Worm (Caenorhabditis elegans): ENCODE results near the gene C03G6.17.

C03G6.17 gene

ce11 chrV:7361673-7362072, 19.2 kb downstream of the C03G6.17 start, which contains the start of gene cyp-35A1:
Gene cyp-35A1 (minus strand): TSS chrV:7361773.
- TF ChIP-seq fkh-6 (tag; optimal IDR thresholded peaks at IDR 0.05) (no peak), nhr-11 (tag; optimal IDR thresholded peaks at IDR 0.05) (no peak), ahr-1 (tag; optimal IDR thresholded peaks at IDR 0.05) (no peak), ceh-18 (tag; optimal IDR thresholded peaks at IDR 0.05) (no peak), zip-5 (tag; optimal IDR thresholded peaks at IDR 0.05) (no peak), ztf-16 (tag; optimal IDR thresholded peaks at IDR 0.05) (no peak), ceh-34 (tag; optimal IDR thresholded peaks at IDR 0.05) (no peak), Y22D7AL.16 (tag; optimal IDR thresholded peaks at IDR 0.05) (no peak), che-1 (tag; optimal IDR thresholded peaks at IDR 0.05) (no peak), pax-1 (tag; optimal IDR thresholded peaks at IDR 0.05) (no peak), ceh-22 (tag; optimal IDR thresholded peaks at IDR 0.05) (no peak)

- TF ChIP-seq pqm-1 (tag; optimal IDR thresholded peaks at IDR 0.05) (no peak), nfya-1 (tag; optimal IDR thresholded peaks at IDR 0.05) (no peak)
Observed at ce11 chrV:7357132-7357531, 23.8 kb downstream of the C03G6.17 start, which contains the start of gene C03G6.6. Gene C03G6.6 (plus strand): TSS chrV:7357432.

DNA sequence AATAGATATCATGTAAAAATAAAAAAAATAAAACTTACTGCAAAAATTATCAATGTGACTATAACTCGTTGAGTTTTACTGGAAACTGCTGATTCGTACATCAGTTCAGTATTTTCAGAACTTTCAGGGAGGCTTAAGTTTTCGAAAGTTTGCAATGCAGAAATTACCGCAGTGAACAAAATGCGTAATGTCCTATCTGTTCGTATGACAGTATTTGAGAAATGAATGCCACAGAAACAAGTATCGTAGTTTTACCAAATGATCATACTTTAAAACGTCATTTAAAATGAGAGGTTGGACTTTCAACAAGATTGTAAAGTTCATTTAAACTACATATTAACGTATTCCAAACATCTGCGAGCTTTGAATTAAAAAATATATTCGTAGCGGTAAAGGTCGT, 24.2 kb downstream of the C03G6.17 start, which contains the start of gene C03G6.21:
C03G6.21 (minus strand) TSS at position 101 of the 400 bp plus-strand sequence.
- TF ChIP-seq tbx-2 (tag; optimal IDR thresholded peaks at IDR 0.05) (no peak), dmd-4 (tag; optimal IDR thresholded peaks at IDR 0.05; ENCODE audit: borderline replicate concordance) (no peak), unc-3 (GFP tag; conservative IDR thresholded peaks at IDR 0.05) (no peak), unc-3 (tag; optimal IDR thresholded peaks at IDR 0.05) (no peak), hlh-6 (tag; optimal IDR thresholded peaks at IDR 0.05) (no peak), hlh-30 (tag; optimal IDR thresholded peaks at IDR 0.05; ENCODE audit: insufficient read depth) (no peak), fkh-10 (GFP tag; optimal IDR thresholded peaks at IDR 0.05) (no peak), nhr-11 (tag; optimal IDR thresholded peaks at IDR 0.05) (no peak), pros-1 (tag; optimal IDR thresholded peaks at IDR 0.05) (no peak), unc-55 (GFP tag; optimal IDR thresholded peaks at IDR 0.05) (no peak), gmeb-2 (tag; optimal IDR thresholded peaks at IDR 0.05) (no peak), ets-4 (tag; optimal IDR thresholded peaks at IDR 0.05) (no peak), pha-4 (tag; optimal IDR thresholded peaks at IDR 0.05) (no peak), sox-2 (GFP tag; IDR thresholded peaks at IDR 0.05) (no peak)

DNA sequence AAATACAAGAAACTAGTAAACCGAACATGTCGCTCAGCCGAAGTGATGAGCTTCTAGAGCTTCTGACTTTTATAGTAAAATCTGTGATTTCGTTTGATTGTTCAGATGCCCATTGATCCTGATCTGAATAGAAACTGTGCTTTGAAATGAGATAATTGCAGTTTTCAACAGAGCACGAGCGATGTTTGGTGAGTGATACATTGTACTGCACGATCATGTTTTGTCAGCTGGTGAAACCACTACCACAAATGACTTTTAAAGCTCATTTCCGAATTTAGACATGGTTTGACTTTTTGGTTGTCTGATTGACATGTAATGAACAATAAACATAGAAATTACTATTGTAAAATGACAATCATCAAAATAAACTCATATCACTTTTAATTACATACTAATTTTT, 25.4 kb downstream of the C03G6.17 start, which contains the start of gene tag-293:
tag-293 (minus strand) TSS at position 101 of the 400 bp plus-strand sequence.
- TF ChIP-seq ceh-24 (tag; optimal IDR thresholded peaks at IDR 0.05) (no peak), ttx-3 (tag; optimal IDR thresholded peaks at IDR 0.05) (no peak), dve-1 (tag; optimal IDR thresholded peaks at IDR 0.05) (no peak), ceh-45 (GFP tag; IDR thresholded peaks at IDR 0.05) (no peak), tbx-7 (tag; optimal IDR thresholded peaks at IDR 0.05) (no peak), ets-4 (tag; optimal IDR thresholded peaks at IDR 0.05) (no peak), npax-4 (tag; optimal IDR thresholded peaks at IDR 0.05) (no peak), unc-42 (tag; optimal IDR thresholded peaks at IDR 0.05) (no peak)

DNA sequence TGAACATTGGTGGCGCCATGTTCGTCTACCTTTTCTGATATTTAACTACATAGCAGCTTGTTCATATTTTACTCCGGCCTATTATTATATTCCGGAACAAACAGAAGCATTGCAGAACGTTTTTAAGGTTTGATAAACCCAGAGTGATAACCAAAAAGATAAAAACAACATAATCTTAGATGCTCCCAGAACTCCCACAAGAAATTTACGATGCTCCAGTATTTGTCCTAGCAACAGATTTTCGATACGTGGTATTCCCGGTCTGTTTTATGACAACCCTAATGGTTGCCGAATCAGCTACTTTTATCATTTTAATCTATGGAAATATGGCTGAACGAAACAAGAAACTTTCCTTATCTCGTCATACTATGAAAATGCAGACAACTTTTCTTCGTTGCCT, 27.3 kb downstream of the C03G6.17 start:
- no peak for TF ChIP-seq zip-5 (tag; optimal IDR thresholded peaks at IDR 0.05)
- TF ChIP-seq hlh-8 (tag; optimal IDR thresholded peaks at IDR 0.05) = no peak
- no peak for TF ChIP-seq ttx-3 (tag; optimal IDR thresholded peaks at IDR 0.05)
- no peak for TF ChIP-seq hlh-6 (tag; optimal IDR thresholded peaks at IDR 0.05)
- TF ChIP-seq unc-86 (tag; optimal IDR thresholded peaks at IDR 0.05) = no peak
- no peak for TF ChIP-seq ceh-22 (tag; optimal IDR thresholded peaks at IDR 0.05)
- no peak for TF ChIP-seq ceh-31 (tag; optimal IDR thresholded peaks at IDR 0.05)
- no peak for TF ChIP-seq pros-1 (tag; optimal IDR thresholded peaks at IDR 0.05)
- TF ChIP-seq ets-4 (tag; optimal IDR thresholded peaks at IDR 0.05) = no peak
- TF ChIP-seq ahr-1 (tag; optimal IDR thresholded peaks at IDR 0.05) = no peak
- TF ChIP-seq dmd-4 (tag; optimal IDR thresholded peaks at IDR 0.05; ENCODE audit: borderline replicate concordance) = no peak
- no peak for TF ChIP-seq unc-42 (tag; optimal IDR thresholded peaks at IDR 0.05)
- TF ChIP-seq ceh-30 (tag; optimal IDR thresholded peaks at IDR 0.05) = no peak
- TF ChIP-seq tbx-2 (tag; optimal IDR thresholded peaks at IDR 0.05) = no peak
- TF ChIP-seq Y22D7AL.16 (tag; optimal IDR thresholded peaks at IDR 0.05) = no peak
- TF ChIP-seq tbx-7 (tag; optimal IDR thresholded peaks at IDR 0.05) = no peak
- TF ChIP-seq ceh-2 (tag; optimal IDR thresholded peaks at IDR 0.05) = no peak
- no peak for TF ChIP-seq sox-2 (GFP tag; IDR thresholded peaks at IDR 0.05)

All from whole organism, late embryonic.